Worm (Caenorhabditis elegans) whole organism, L3 larva: ENCODE results near the gene unc-68.

Source experiments
- ZK546.5 ChIP-seq: sonication (generic microtip); optimal IDR thresholded peaks from 2 replicates; lab custom pipeline; 2017; ENCODE audit warnings: missing biosample characterization, missing genetic modification characterization
- elt-1 ChIP-seq: fragments of 150-350 bp; optimal IDR thresholded peaks from 2 replicates; lab custom pipeline; 2014; ENCODE audit warnings: missing biosample characterization, missing genetic modification characterization
- elt-2 ChIP-seq: sonication (generic microtip); optimal IDR thresholded peaks from 2 replicates; lab custom pipeline; 2016; ENCODE audit warnings: missing genetic modification reagents, mild to moderate bottlenecking, missing genetic modification characterization, missing compliant biosample characterization
- elt-3 ChIP-seq, 3 experiments: fragments of 150-350 bp in 1 of 3; sonication (generic microtip) in 2 of 3; optimal IDR thresholded peaks; 2 replicates in 2 of 3; 4 replicates in 1 of 3; lab custom pipeline; 2014 to 2017; ENCODE audit warnings: missing biosample characterization in 3 of 3, missing genetic modification characterization in 3 of 3
- fkh-10 ChIP-seq: sonication (generic microtip); optimal IDR thresholded peaks from 2 replicates; lab custom pipeline; 2017; ENCODE audit warnings: missing biosample characterization, missing genetic modification reagents, missing genetic modification characterization
- fos-1 ChIP-seq: fragments of 150-350 bp; optimal IDR thresholded peaks from 2 replicates; lab custom pipeline; 2014; ENCODE audit warnings: missing biosample characterization, missing genetic modification characterization
- lin-15B ChIP-seq: fragments of 150-350 bp; optimal IDR thresholded peaks from 2 replicates; lab custom pipeline; 2014; ENCODE audit warnings: missing biosample characterization, missing genetic modification characterization
- lin-39 ChIP-seq: fragments of 150-350 bp; optimal IDR thresholded peaks from 2 replicates; lab custom pipeline; 2018; ENCODE audit warnings: missing biosample characterization, missing genetic modification reagents, missing genetic modification characterization
- nfya-1 ChIP-seq: sonication (generic microtip); optimal IDR thresholded peaks from 2 replicates; lab custom pipeline; 2017; ENCODE audit warnings: missing genetic modification characterization, mild to moderate bottlenecking, missing compliant biosample characterization, antibody characterized with exemption, moderate library complexity; ENCODE audit not compliant: insufficient read depth
- nhr-11 ChIP-seq: fragments of 150-350 bp; optimal IDR thresholded peaks from 2 replicates; lab custom pipeline; 2014; ENCODE audit warnings: missing biosample characterization, missing genetic modification characterization
- nhr-25 ChIP-seq: sonication (generic microtip); optimal IDR thresholded peaks from 2 replicates; lab custom pipeline; 2017; ENCODE audit warnings: missing biosample characterization, missing genetic modification characterization
- tbx-2 ChIP-seq: sonication (generic microtip); optimal IDR thresholded peaks from 2 replicates; lab custom pipeline; 2016; ENCODE audit warnings: mild to moderate bottlenecking, missing genetic modification characterization, missing compliant biosample characterization
- ztf-4 ChIP-seq: fragments of 150-350 bp; optimal IDR thresholded peaks from 2 replicates; lab custom pipeline; 2014; ENCODE audit warnings: missing biosample characterization, missing genetic modification characterization

ce11 chrV:6934212-6934611 lies 5.4 kb upstream of the unc-68 start, which contains the start of gene lipl-6:
- TF ChIP-seq fos-1 (tag; lab: Kevin White, UChicago) (no peak), ZK546.5 (tag; lab: Kevin White, UChicago) (no peak), tbx-2 (tag; lab: Kevin White, UChicago) (no peak), lin-15B (no peak), ztf-4 (no peak), lin-39 (no peak), fkh-10 (GFP tag; lab: Kevin White, UChicago) (no peak), nhr-25 (tag; lab: Kevin White, UChicago) (no peak), elt-3 (tag; optimal IDR thresholded peaks at IDR 0.05; lab: Kevin White, UChicago) (no peak), nfya-1 (tag; lab: Kevin White, UChicago) (no peak), nhr-11 (tag; lab: Kevin White, UChicago) (no peak), elt-2 (no peak), elt-1 (tag; lab: Kevin White, UChicago) (no peak)
